Fruit fly (Drosophila melanogaster): ENCODE data around the gene CG5895.

The CG5895 gene

DNA sequence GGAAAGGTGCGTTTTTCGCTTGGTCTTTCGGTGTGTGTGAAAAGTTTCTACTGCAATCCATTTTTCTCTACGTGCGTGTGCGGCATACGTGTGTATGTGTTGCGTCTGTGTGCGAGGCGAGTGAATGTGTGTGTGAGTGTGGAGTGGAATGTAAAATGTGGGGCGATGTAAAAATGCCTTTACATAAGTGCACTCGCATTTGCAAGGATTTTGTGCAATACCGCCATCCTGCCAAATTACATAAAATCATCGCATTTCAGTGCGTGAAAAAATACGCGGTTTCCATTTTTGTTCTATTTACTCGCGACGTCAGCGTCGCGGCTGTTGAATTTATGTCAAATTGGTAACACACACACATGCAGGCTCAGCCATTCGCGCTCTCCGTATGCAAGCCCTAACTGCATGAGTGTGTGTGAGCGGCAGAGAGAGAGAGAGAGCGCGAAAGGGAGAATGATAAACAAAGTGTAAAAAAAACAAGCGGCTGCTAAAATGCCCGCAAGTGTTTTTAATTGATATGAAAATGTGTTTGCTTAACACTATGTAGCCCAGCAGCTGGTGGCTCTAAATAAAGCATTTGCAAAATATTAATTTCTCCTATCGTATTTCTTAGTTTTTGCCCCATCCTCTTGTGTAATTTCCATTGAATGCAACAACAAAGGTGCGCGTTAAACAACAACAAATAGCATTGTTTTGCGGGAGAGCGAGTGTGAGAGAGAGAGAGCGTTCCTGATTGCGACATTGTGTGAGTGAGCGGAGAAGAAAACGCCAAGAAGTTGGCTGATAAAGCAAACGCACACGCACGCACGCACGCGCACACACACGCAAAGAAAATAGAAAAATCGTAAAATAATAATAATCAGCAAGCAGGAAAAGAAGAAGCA lies 17.1 kb downstream of the CG5895 start (continued):
- TF ChIP-seq eg (GFP tag; IDR thresholded peaks at IDR 0.05) (0 out of 3 replicates have a peak, but pooled peaks have one; percentile 3), dsx (GFP tag; optimal IDR thresholded peaks at IDR 0.05; ENCODE audit: poor library complexity, severe bottlenecking) (peak; percentile 62), CG15336 (GFP tag; IDR thresholded peaks at IDR 0.05) (no peak), cyc (GFP tag; optimal IDR thresholded peaks at IDR 0.05) (no peak), CG6163 (GFP tag; IDR thresholded peaks at IDR 0.05) (peak; percentile 60; the same call in 2 of the 3 replicates), CG8319 (GFP tag; optimal IDR thresholded peaks at IDR 0.05) (no peak), CG3032 (tag; optimal IDR thresholded peaks at IDR 0.05) (no peak), CG32006 (GFP tag; optimal IDR thresholded peaks at IDR 0.05) (peak; percentile 32), lz (GFP tag; optimal IDR thresholded peaks at IDR 0.05) (no peak), CG11762 (GFP tag; optimal IDR thresholded peaks at IDR 0.05; ENCODE audit: insufficient read depth) (no peak), Sox102F (GFP tag; optimal IDR thresholded peaks at IDR 0.05) (peak; percentile 27), Blimp-1 (GFP tag; optimal IDR thresholded peaks at IDR 0.05) (no peak), CG7368 (GFP tag; optimal IDR thresholded peaks at IDR 0.05) (no peak), CG8632 (GFP tag; optimal IDR thresholded peaks at IDR 0.05) (no peak), CG6854 (GFP tag; optimal IDR thresholded peaks at IDR 0.05) (no peak), Sox15 (GFP tag; optimal IDR thresholded peaks at IDR 0.05) (no peak), Ets96B (tag; optimal IDR thresholded peaks at IDR 0.05) (no peak), CG8119 (GFP tag; IDR thresholded peaks at IDR 0.05) (peak; percentile 42; the same call in 2 of the 3 replicates), fd59A (GFP tag; optimal IDR thresholded peaks at IDR 0.05) (no peak), achi (GFP tag; optimal IDR thresholded peaks at IDR 0.05) (no peak), OdsH (GFP tag; optimal IDR thresholded peaks at IDR 0.05) (no peak), fd85E (GFP tag; optimal IDR thresholded peaks at IDR 0.05) (peak; percentile 18), Met (GFP tag; optimal IDR thresholded peaks at IDR 0.05) (no peak), Eip78C (GFP tag) (peak; percentile 28), pdm3 (GFP tag; optimal IDR thresholded peaks at IDR 0.05) (no peak), net (GFP tag; optimal IDR thresholded peaks at IDR 0.05) (no peak), CG11294 (GFP tag; IDR thresholded peaks at IDR 0.05) (no peak), Gug (GFP tag; IDR thresholded peaks at IDR 0.05) (no peak), fkh (GFP tag; optimal IDR thresholded peaks at IDR 0.05) (peak; percentile 91), CG10631 (GFP tag; optimal IDR thresholded peaks at IDR 0.05) (no peak), CG34406 (GFP tag; optimal IDR thresholded peaks at IDR 0.05) (no peak), Hr38 (GFP tag; optimal IDR thresholded peaks at IDR 0.05) (no peak), CG6792 (GFP tag; optimal IDR thresholded peaks at IDR 0.05) (no peak)

DNA sequence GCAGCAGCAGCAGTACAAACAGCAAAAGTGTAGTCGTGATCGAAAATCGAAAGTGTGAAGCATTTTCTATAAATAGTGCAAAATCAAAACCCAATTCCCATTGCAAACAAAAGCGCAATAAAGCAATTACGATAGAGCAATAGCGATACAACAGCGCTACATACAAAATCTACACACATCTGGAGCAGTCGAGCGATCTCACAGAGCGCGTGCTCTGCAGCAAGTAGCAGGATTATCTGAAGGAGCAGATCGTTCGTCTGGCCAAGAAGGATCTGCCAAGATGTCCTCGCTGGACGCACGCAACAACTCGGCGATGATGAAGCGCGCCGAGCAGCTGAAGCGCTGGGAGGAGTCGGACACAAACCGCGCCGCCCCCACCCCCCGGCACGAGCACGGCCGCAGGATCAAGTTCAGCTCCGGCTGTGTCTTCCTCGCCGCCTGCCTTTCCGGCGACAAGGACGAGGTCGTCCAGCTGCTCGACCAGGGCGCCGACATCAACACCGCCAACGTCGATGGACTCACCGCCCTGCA lies 17.8 kb downstream of the CG5895 start:
- no peak for TF ChIP-seq CG34406 (GFP tag; optimal IDR thresholded peaks at IDR 0.05)
- TF ChIP-seq CG1621 (tag; optimal IDR thresholded peaks at IDR 0.05) = no peak
- TF ChIP-seq Hr38 (GFP tag; optimal IDR thresholded peaks at IDR 0.05) = no peak
- TF ChIP-seq acj6 (GFP tag; optimal IDR thresholded peaks at IDR 0.05) = no peak
- TF ChIP-seq CG7368 (GFP tag; optimal IDR thresholded peaks at IDR 0.05) = no peak
- TF ChIP-seq Met (GFP tag; optimal IDR thresholded peaks at IDR 0.05) = no peak

DNA sequence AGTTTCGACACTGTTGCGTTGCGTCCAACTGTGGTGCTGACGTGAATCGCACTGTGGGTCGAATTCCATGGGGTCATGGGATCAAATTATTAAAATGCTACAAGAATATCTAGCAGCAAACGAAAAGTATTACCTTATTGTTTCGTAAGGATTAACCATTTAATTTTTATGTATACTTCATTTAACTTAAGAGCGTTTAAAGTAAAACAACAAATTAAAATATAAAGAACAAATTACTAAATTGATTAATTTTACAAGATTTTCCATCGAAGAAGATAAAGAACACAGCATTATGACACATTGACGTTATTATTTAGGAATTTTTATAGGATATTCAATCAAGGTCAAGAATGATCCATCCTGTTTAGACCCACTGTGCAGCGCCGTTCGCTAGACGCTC lies 18.8 kb downstream of the CG5895 start:
- TF ChIP-seq CG3919 (GFP tag; optimal IDR thresholded peaks at IDR 0.05) = peak; percentile 10
- TF ChIP-seq esn (GFP tag; optimal IDR thresholded peaks at IDR 0.05) = peak; percentile 44
- no peak for TF ChIP-seq spab (GFP tag; optimal IDR thresholded peaks at IDR 0.05)
- no peak for TF ChIP-seq CG11762 (GFP tag; optimal IDR thresholded peaks at IDR 0.05; ENCODE audit: insufficient read depth)
- TF ChIP-seq acj6 (GFP tag; optimal IDR thresholded peaks at IDR 0.05) = peak; percentile 25
- TF ChIP-seq net (GFP tag; optimal IDR thresholded peaks at IDR 0.05) = peak; percentile 49
- peak; percentile 11 for TF ChIP-seq Met (GFP tag; optimal IDR thresholded peaks at IDR 0.05)
- peak; percentile 12 for TF ChIP-seq topi (GFP tag; optimal IDR thresholded peaks at IDR 0.05)
- TF ChIP-seq Hr4 (GFP tag; optimal IDR thresholded peaks at IDR 0.05) = peak; percentile 58
- TF ChIP-seq CG6854 (GFP tag; optimal IDR thresholded peaks at IDR 0.05) = no peak
- no peak for TF ChIP-seq vri (GFP tag; optimal IDR thresholded peaks at IDR 0.05)
- TF ChIP-seq CG11902 (GFP tag; optimal IDR thresholded peaks at IDR 0.05) = no peak
- TF ChIP-seq CG8119 (GFP tag; IDR thresholded peaks at IDR 0.05) = peak; percentile 71; the same call in 2 of the 3 replicates
- no peak for TF ChIP-seq CG1621 (tag; optimal IDR thresholded peaks at IDR 0.05)
- no peak; the same call in 1 of the 2 replicates for TF ChIP-seq CG11294 (GFP tag; IDR thresholded peaks at IDR 0.05)
- no peak for TF ChIP-seq CG16779 (tag; optimal IDR thresholded peaks at IDR 0.05)
- TF ChIP-seq CG34406 (GFP tag; optimal IDR thresholded peaks at IDR 0.05) = peak; percentile 12
- TF ChIP-seq fd59A (GFP tag; optimal IDR thresholded peaks at IDR 0.05) = no peak
- no peak for TF ChIP-seq CG8319 (GFP tag; optimal IDR thresholded peaks at IDR 0.05)
- peak; percentile 61 for TF ChIP-seq svp (GFP tag)
- no peak for TF ChIP-seq CG8632 (GFP tag; optimal IDR thresholded peaks at IDR 0.05)
- TF ChIP-seq pdm3 (GFP tag; optimal IDR thresholded peaks at IDR 0.05) = peak; percentile 34
- no peak for TF ChIP-seq CG7368 (GFP tag; optimal IDR thresholded peaks at IDR 0.05)
- no peak for TF ChIP-seq cyc (GFP tag; optimal IDR thresholded peaks at IDR 0.05)
- peak; percentile 6 for TF ChIP-seq Sox15 (GFP tag; optimal IDR thresholded peaks at IDR 0.05)
- TF ChIP-seq Sox102F (GFP tag; optimal IDR thresholded peaks at IDR 0.05) = no peak
- no peak for TF ChIP-seq fkh (GFP tag; optimal IDR thresholded peaks at IDR 0.05)
